Fruit fly (Drosophila melanogaster): ENCODE measurements around the gene CG12278.

DNA sequence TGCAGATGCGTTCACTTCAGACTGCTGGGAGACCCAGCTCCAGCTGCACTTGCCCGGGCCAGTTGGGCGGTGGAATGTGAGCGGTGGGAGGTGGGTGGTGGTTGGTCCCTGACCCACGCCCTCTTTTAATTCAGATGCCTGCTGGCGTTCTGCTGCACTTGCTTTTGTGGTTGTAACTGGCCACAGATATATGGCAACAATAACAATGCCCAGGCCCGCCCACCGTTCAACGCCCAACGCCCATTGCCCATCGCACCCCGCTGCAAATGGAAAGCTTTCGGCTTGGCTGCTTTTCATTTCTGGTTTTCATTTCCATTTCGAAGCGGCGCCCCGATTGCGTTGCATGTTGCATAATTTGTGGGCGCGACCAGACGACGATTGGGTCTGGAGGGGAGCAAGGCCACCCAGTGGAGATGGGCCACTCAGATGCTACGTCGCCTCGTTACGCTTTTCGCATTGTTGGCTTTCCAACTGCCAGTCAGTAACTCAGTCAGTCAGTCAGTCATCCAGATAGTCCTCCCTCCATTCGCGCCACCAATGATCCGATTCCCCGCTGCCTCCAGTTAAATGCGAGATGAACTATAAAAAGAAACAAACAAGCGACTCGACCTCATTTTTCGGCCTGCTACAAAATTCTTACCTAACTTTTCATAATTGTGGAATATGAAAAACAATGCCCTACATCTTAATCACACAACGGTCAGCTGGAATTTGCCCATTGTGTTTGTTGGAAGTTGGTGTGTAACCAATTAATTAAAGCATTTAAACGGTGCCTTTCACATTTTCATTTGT is 46.6 kb downstream of the CG12278 start:
- TF ChIP-seq CG10348 (GFP tag; IDR thresholded peaks at IDR 0.05) (no peak), Pif1A (GFP tag; optimal IDR thresholded peaks at IDR 0.05) (no peak), CG15710 (tag; optimal IDR thresholded peaks at IDR 0.05) (no peak), gl (tag; optimal IDR thresholded peaks at IDR 0.05) (no peak), CG8301 (tag; optimal IDR thresholded peaks at IDR 0.05) (no peak), CG13204 (GFP tag; optimal IDR thresholded peaks at IDR 0.05) (peak; percentile 20), CG8159 (tag; optimal IDR thresholded peaks at IDR 0.05) (no peak), D1 (tag; optimal IDR thresholded peaks at IDR 0.05) (no peak)
